Fruit fly (Drosophila melanogaster) whole organism, pupa: ENCODE data around the gene EndoA.

Experiments used
- CG10348 ChIP-seq: fragments of 200-800 bp; sonication (Bioruptor generic); IDR thresholded peaks from 2 replicates; pipeline ENCODE4 v1.3.6; 2022; ENCODE audit warnings: missing biosample characterization, missing genetic modification characterization
- CG12605 ChIP-seq: fragments of 200-800 bp; sonication (Bioruptor generic); IDR thresholded peaks from 2 replicates; pipeline ENCODE4 v1.3.6; 2022; ENCODE audit warnings: missing biosample characterization, missing genetic modification characterization
- CG13204 ChIP-seq: fragments of 200-800 bp; sonication (Bioruptor generic); optimal IDR thresholded peaks from 2 replicates; lab custom pipeline; 2018; ENCODE audit warnings: missing biosample characterization, mild to moderate bottlenecking, missing genetic modification characterization, moderate library complexity
- CG14655 ChIP-seq: fragments of 200-800 bp; sonication (Bioruptor generic); optimal IDR thresholded peaks from 3 replicates; lab custom pipeline; 2017; ENCODE audit warnings: mild to moderate bottlenecking, missing biosample characterization, missing genetic modification reagents, missing genetic modification characterization
- CG15710 ChIP-seq: fragments of 200-800 bp; sonication (Bioruptor generic); optimal IDR thresholded peaks from 2 replicates; lab custom pipeline; 2018; ENCODE audit warnings: missing biosample characterization, mild to moderate bottlenecking, missing genetic modification characterization, moderate library complexity
- CG17806 ChIP-seq: fragments of 200-800 bp; sonication (Bioruptor generic); optimal IDR thresholded peaks from 2 replicates; lab custom pipeline; 2018; ENCODE audit warnings: missing biosample characterization, mild to moderate bottlenecking, missing genetic modification characterization, moderate library complexity
- CG32121 ChIP-seq: fragments of 200-800 bp; sonication (Bioruptor generic); IDR thresholded peaks from 2 replicates; pipeline ENCODE4 v1.3.6; 2022; ENCODE audit warnings: missing biosample characterization, missing genetic modification characterization
- CG34367 ChIP-seq: fragments of 200-800 bp; sonication (Bioruptor generic); optimal IDR thresholded peaks from 2 replicates; lab custom pipeline; 2018; ENCODE audit warnings: missing biosample characterization, mild to moderate bottlenecking, missing genetic modification characterization
- CG4496 ChIP-seq: fragments of 200-800 bp; sonication (Bioruptor generic); IDR thresholded peaks from 3 replicates; pipeline ENCODE4 v1.3.6; 2022; ENCODE audit warnings: missing biosample characterization, missing genetic modification characterization
- CG8159 ChIP-seq: fragments of 200-800 bp; sonication (Bioruptor generic); optimal IDR thresholded peaks from 3 replicates; lab custom pipeline; 2018; ENCODE audit warnings: missing biosample characterization, mild to moderate bottlenecking, missing genetic modification characterization, moderate library complexity
- CG8301 ChIP-seq: fragments of 200-800 bp; sonication (Bioruptor generic); optimal IDR thresholded peaks from 2 replicates; lab custom pipeline; 2018; ENCODE audit warnings: missing biosample characterization, mild to moderate bottlenecking, missing genetic modification characterization
- CG9948 ChIP-seq: fragments of 200-800 bp; sonication (Bioruptor generic); optimal IDR thresholded peaks from 2 replicates; lab custom pipeline; 2018; ENCODE audit warnings: missing biosample characterization, mild to moderate bottlenecking, missing genetic modification characterization, moderate library complexity
- D1 ChIP-seq: fragments of 200-800 bp; sonication (Bioruptor generic); optimal IDR thresholded peaks from 2 replicates; lab custom pipeline; 2018; ENCODE audit warnings: missing biosample characterization, mild to moderate bottlenecking, missing genetic modification characterization, moderate library complexity
- EcR ChIP-seq: fragments of 200-800 bp; sonication (Bioruptor generic); optimal IDR thresholded peaks from 3 replicates; lab custom pipeline; 2019; ENCODE audit warnings: missing biosample characterization, missing genetic modification characterization, mild to moderate bottlenecking, moderate library complexity, missing genetic modification reagents
- Ets98B ChIP-seq: fragments of 200-800 bp; sonication (Bioruptor generic); IDR thresholded peaks from 2 replicates; pipeline ENCODE4 v1.3.6; 2022; ENCODE audit warnings: missing biosample characterization, missing genetic modification characterization
- Pif1A ChIP-seq: fragments of 200-800 bp; sonication (Bioruptor generic); optimal IDR thresholded peaks from 3 replicates; lab custom pipeline; 2016; ENCODE audit warnings: missing biosample characterization, missing genetic modification characterization
- Pif1B ChIP-seq: fragments of 200-800 bp; sonication (Bioruptor generic); optimal IDR thresholded peaks from 3 replicates; lab custom pipeline; 2016; ENCODE audit warnings: missing biosample characterization, missing genetic modification characterization
- Snoo ChIP-seq: fragments of 200-800 bp; sonication (Bioruptor generic); optimal IDR thresholded peaks from 3 replicates; lab custom pipeline; 2017; ENCODE audit warnings: missing biosample characterization, mild to moderate bottlenecking, missing genetic modification characterization, inconsistent platforms
- fd96Ca ChIP-seq: fragments of 200-800 bp; sonication (Bioruptor generic); IDR thresholded peaks from 3 replicates; pipeline ENCODE4 v1.3.6; 2022; ENCODE audit warnings: missing biosample characterization, missing genetic modification characterization
- gl ChIP-seq: fragments of 200-800 bp; sonication (Bioruptor generic); optimal IDR thresholded peaks from 2 replicates; lab custom pipeline; 2018; ENCODE audit warnings: missing biosample characterization, mild to moderate bottlenecking, missing genetic modification characterization
- rn ChIP-seq: fragments of 200-800 bp; sonication (Bioruptor generic); IDR thresholded peaks from 2 replicates; pipeline ENCODE4 v1.3.6; 2022; ENCODE audit warnings: missing biosample characterization, missing genetic modification characterization

The EndoA gene

dm6 chr3R:18918872-18919339 is 12.5 kb downstream of the EndoA start:
- TF ChIP-seq Ets98B (GFP tag; lab: Robert Waterston, UW) (peak; percentile 40; the same call in 1 of the 2 replicates), CG13204 (GFP tag; lab: Kevin White, UChicago) (no peak), CG15710 (no peak), EcR (GFP tag; lab: Kevin White, UChicago) (peak; percentile 7), CG12605 (peak; percentile 71), CG9948 (tag; lab: Kevin White, UChicago) (no peak), fd96Ca (GFP tag; lab: Robert Waterston, UW) (0 out of 3 replicates have a peak, but pooled peaks have one; percentile 28), CG32121 (GFP tag; lab: Robert Waterston, UW) (peak; percentile 73)

dm6 chr3R:18923208-18923761 is 16.9 kb downstream of the EndoA start:
- TF ChIP-seq Pif1B (GFP tag; lab: Kevin White, UChicago) (peak; percentile 26), Pif1A (GFP tag; lab: Kevin White, UChicago) (peak; percentile 15), gl (tag; lab: Kevin White, UChicago) (no peak), CG13204 (GFP tag; lab: Kevin White, UChicago) (no peak), Ets98B (GFP tag; lab: Robert Waterston, UW) (0 out of 2 replicates have a peak, but pooled peaks have one; percentile 31), CG14655 (no peak), EcR (GFP tag; lab: Kevin White, UChicago) (no peak)

- peak; percentile 43; the same call in 1 of the 3 replicates for TF ChIP-seq CG4496 (GFP tag; lab: Robert Waterston, UW)
- peak; percentile 39 for TF ChIP-seq Ets98B (GFP tag; lab: Robert Waterston, UW)
- TF ChIP-seq fd96Ca (GFP tag; lab: Robert Waterston, UW) = peak; percentile 59; the same call in 2 of the 3 replicates
- no peak for TF ChIP-seq CG32121 (GFP tag; lab: Robert Waterston, UW)
- TF ChIP-seq, all 21 proteins: peak for 3
These were observed 17.6 kb downstream of the EndoA start for dm6 chr3R:18923802-18924635.

dm6 chr3R:18924636-18924977 is 18.2 kb downstream of the EndoA start:
- TF ChIP-seq CG17806 (tag; lab: Kevin White, UChicago) (no peak), Ets98B (GFP tag; lab: Robert Waterston, UW) (no peak), Pif1B (GFP tag; lab: Kevin White, UChicago) (no peak), CG32121 (GFP tag; lab: Robert Waterston, UW) (no peak), fd96Ca (GFP tag; lab: Robert Waterston, UW) (no peak), CG8159 (tag; lab: Kevin White, UChicago) (no peak), CG13204 (GFP tag; lab: Kevin White, UChicago) (no peak), CG12605 (no peak), CG34367 (tag; lab: Kevin White, UChicago) (no peak)

dm6 chr3R:18928346-18928917 is 22.0 kb downstream of the EndoA start, which contains the start of gene Mpc1:
Gene Mpc1, minus strand, starts transcription at chr3R:18928659.
- TF ChIP-seq CG15710 (no peak), Ets98B (GFP tag; lab: Robert Waterston, UW) (0 out of 2 replicates have a peak, but pooled peaks have one; percentile 8), CG34367 (tag; lab: Kevin White, UChicago) (no peak), D1 (tag; lab: Kevin White, UChicago) (no peak), CG4496 (GFP tag; lab: Robert Waterston, UW) (no peak), CG14655 (peak; percentile 28), EcR (GFP tag; lab: Kevin White, UChicago) (peak; percentile 40), CG13204 (GFP tag; lab: Kevin White, UChicago) (no peak), CG8301 (tag; lab: Kevin White, UChicago) (no peak), CG32121 (GFP tag; lab: Robert Waterston, UW) (peak; percentile 7; the same call in 1 of the 2 replicates)

- TF ChIP-seq CG12605 = peak; percentile 16; the same call in 1 of the 2 replicates
- peak; percentile 44; the same call in 1 of the 2 replicates for TF ChIP-seq Ets98B (GFP tag; lab: Robert Waterston, UW)
- TF ChIP-seq Snoo = peak; percentile 46
- no peak for TF ChIP-seq CG10348 (GFP tag; lab: Robert Waterston, UW)
- peak; percentile 28; the same call in 1 of the 2 replicates for TF ChIP-seq rn (GFP tag; lab: Robert Waterston, UW)
- TF ChIP-seq D1 (tag; lab: Kevin White, UChicago) = no peak
- TF ChIP-seq CG8159 (tag; lab: Kevin White, UChicago) = peak; percentile 2
- TF ChIP-seq fd96Ca (GFP tag; lab: Robert Waterston, UW) = no peak
- TF ChIP-seq CG32121 (GFP tag; lab: Robert Waterston, UW) = no peak
- peak; percentile 33 for TF ChIP-seq CG14655
- TF ChIP-seq CG34367 (tag; lab: Kevin White, UChicago) = peak; percentile 42
- no peak for TF ChIP-seq CG8301 (tag; lab: Kevin White, UChicago)
- TF ChIP-seq CG4496 (GFP tag; lab: Robert Waterston, UW) = peak; percentile 82
- TF ChIP-seq Pif1A (GFP tag; lab: Kevin White, UChicago) = peak; percentile 60
- no peak for TF ChIP-seq CG15710
- no peak for TF ChIP-seq CG9948 (tag; lab: Kevin White, UChicago)
These were observed 22.7 kb downstream of the EndoA start, which contains the start of gene CG42613 for dm6 chr3R:18928918-18929705. Gene CG42613, plus strand, starts transcription at chr3R:18929196.
